Worm (Caenorhabditis elegans): ENCODE measurements around the gene srv-21.

ce11 chrIV:5923112-5923511 is 46.0 kb upstream of the srv-21 start:
- no peak for TF ChIP-seq pha-4 (tag; optimal IDR thresholded peaks at IDR 0.05)
- TF ChIP-seq nhr-11 (tag; optimal IDR thresholded peaks at IDR 0.05) = no peak

Measured in whole organism, late embryonic.